Worm (Caenorhabditis elegans): ENCODE results near the gene mrpl-30.
"Not testable (repeated sequence)": the region's sequence is repeated elsewhere in the genome, so short reads cannot be mapped to it uniquely, and the experiment has no call there.

mrpl-30 gene

DNA sequence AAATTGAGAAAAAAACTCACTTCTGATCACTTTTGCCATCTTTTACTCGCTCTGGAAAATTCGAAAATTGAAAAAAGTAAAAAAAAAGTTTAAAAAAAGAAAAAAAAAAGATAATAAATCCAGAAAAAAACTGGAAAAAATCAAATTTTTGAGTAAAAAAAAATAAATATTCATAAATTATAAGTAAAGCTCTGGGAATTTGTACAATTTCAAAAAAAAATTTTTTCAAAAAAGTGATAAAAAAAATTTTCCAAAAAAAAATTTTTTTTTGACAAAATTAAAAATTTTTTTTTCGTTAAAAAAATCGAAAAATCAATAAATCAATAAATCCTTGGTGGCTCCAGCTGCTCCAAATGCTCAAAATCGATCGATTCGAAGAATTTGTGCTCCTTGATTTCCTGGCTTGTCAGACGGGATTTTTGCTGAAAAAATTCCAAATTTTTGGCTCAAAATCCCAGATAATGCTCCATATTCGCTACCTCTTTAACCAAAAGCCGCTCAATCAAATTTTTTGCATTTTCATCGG, at the start of gene mrpl-30:
TSS of gene mrpl-30 (minus strand) at position 51 of the 526 bp plus-strand sequence.
- TF ChIP-seq tbx-2 (tag; optimal IDR thresholded peaks at IDR 0.05) (no peak), sptf-1 (tag; optimal IDR thresholded peaks at IDR 0.05) (no peak), ceh-88 (GFP tag; IDR thresholded peaks at IDR 0.05) (no peak), ama-1 (optimal IDR thresholded peaks at IDR 0.05) (no peak), nhr-47 (tag; optimal IDR thresholded peaks at IDR 0.05) (no peak), elt-3 (tag; optimal IDR thresholded peaks at IDR 0.05) (no peak), swsn-7 (tag; optimal IDR thresholded peaks at IDR 0.05) (no peak), ces-1 (GFP tag; optimal IDR thresholded peaks at IDR 0.05) (no peak), egl-13 (tag; optimal IDR thresholded peaks at IDR 0.05) (no peak), lin-13 (GFP tag; optimal IDR thresholded peaks at IDR 0.05) (no peak), lin-35 (GFP tag; optimal IDR thresholded peaks at IDR 0.05) (no peak), fkh-10 (GFP tag; optimal IDR thresholded peaks at IDR 0.05) (no peak), ceh-63 (GFP tag; optimal IDR thresholded peaks at IDR 0.05) (no peak), hpl-2 (GFP tag; optimal IDR thresholded peaks at IDR 0.05) (no peak), ztf-11 (tag; optimal IDR thresholded peaks at IDR 0.05) (no peak), nhr-19 (GFP tag; conservative IDR thresholded peaks at IDR 0.05) (no peak), pax-3 (tag; optimal IDR thresholded peaks at IDR 0.05) (no peak), nhr-20 (tag; optimal IDR thresholded peaks at IDR 0.05) (no peak)

DNA sequence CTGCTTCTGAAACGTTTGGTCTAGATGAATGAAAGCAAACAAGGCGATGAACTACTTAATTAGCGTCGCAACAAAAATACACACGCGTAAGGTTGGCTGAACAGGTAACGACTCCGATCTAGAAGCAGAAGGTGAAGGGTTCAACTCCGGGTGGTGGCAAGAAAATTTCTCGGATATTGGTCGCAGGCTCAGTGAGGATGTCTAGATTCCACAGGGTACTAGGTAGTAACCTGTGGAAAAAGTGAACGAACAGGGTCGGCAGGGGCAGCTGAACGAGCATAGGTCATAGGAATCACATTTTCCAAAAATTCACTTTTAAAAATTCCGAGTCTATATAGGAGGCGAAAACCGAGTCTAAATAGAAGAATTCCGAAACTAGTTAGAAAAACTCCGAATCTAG, 49.6 kb upstream of the mrpl-30 start:
- TF ChIP-seq efl-1 (optimal IDR thresholded peaks at IDR 0.05) = not testable (repeated sequence)
- TF ChIP-seq efl-1 (GFP tag; optimal IDR thresholded peaks at IDR 0.05 in 1 of 2) = peak in 1 of 2 experiments; percentile 9

DNA sequence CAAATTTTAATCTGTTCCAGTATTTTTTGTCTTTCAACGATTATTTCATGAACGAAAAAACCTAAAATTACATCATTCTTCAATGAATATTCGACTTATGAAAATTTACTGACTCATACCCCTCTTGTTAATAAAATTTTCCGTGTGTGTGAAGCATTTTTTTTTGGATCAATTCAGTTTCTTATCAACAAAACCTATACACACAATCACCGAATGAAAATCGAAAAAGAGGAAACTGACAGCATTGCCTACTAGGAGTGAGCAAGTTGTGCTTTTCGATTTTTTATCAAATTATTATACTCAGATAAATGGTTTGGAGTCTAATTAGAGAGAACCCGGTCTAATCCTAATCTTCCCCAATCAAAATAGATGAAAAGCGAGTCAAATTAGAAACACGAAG, 48.0 kb upstream of the mrpl-30 start, which contains the start of gene E02H9.3:
TSS of gene E02H9.3 (plus strand) at position 301 of the 400 bp plus-strand sequence.
- TF ChIP-seq irx-1, jun-1, dsc-1 (tag; optimal IDR thresholded peaks at IDR 0.05): not testable (repeated sequence)

DNA sequence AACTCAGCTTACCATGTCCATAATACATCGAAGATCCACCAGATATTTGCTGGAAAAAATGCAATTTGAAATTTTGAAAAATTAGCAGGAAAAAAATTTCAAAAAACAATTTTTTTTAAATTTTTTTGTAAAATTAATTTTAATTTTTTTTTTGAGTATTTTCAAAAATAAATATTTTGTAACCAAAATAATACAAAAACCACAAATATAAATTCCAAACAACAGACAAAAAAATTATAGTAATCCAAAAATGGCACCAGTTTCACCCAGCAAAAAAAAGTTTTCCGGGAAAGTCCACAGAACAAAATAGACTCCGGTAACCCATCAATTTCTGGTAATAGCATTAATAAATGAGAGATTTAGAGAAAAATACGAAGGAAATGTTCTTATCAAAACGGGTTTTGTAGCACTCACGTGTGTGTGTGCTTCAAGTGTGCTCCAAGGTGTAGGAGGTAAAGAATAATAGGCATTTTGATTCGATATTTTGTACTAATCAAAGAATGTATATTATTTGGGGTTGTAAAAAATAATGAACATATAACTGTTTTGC, 44.1 kb upstream of the mrpl-30 start, which contains the start of gene nhr-121:
TSS of gene nhr-121 (minus strand) at position 51 of the 550 bp plus-strand sequence.
- no peak for TF ChIP-seq aly-2 (tag; optimal IDR thresholded peaks at IDR 0.05)
- TF ChIP-seq elt-2 (tag; optimal IDR thresholded peaks at IDR 0.05) = peak; percentile 63
- TF ChIP-seq C34B4.2 (tag; optimal IDR thresholded peaks at IDR 0.05) = no peak
- TF ChIP-seq tbx-2 (tag; optimal IDR thresholded peaks at IDR 0.05) = no peak
- no peak for TF ChIP-seq ceh-90 (tag; optimal IDR thresholded peaks at IDR 0.05)
- TF ChIP-seq alr-1 (tag; optimal IDR thresholded peaks at IDR 0.05; ENCODE audit: borderline replicate concordance) = no peak
- no peak for TF ChIP-seq unc-30 (tag; optimal IDR thresholded peaks at IDR 0.05)
- TF ChIP-seq fkh-4 (tag; optimal IDR thresholded peaks at IDR 0.05; ENCODE audit: borderline replicate concordance) = no peak
- TF ChIP-seq lin-35 (GFP tag; optimal IDR thresholded peaks at IDR 0.05) = peak in 1 of 2 experiments; percentile 37
- TF ChIP-seq unc-86 (tag; optimal IDR thresholded peaks at IDR 0.05) = no peak
- TF ChIP-seq hlh-17 (GFP tag; optimal IDR thresholded peaks at IDR 0.05; ENCODE audit: borderline replicate concordance) = no peak

ce11 chrIII:2445574-2446259, 34.9 kb upstream of the mrpl-30 start, which contains the start of the genes E02H9.7 and klo-2:
Gene E02H9.7 (minus strand): TSS chrIII:2445674.
Gene klo-2 (plus strand): TSS chrIII:2446209.
- no peak for TF ChIP-seq pqm-1 (tag; optimal IDR thresholded peaks at IDR 0.05)

Measured in whole organism, L1 larva.